Worm (Caenorhabditis elegans): ENCODE results near the gene prp-18.

Gene prp-18

DNA sequence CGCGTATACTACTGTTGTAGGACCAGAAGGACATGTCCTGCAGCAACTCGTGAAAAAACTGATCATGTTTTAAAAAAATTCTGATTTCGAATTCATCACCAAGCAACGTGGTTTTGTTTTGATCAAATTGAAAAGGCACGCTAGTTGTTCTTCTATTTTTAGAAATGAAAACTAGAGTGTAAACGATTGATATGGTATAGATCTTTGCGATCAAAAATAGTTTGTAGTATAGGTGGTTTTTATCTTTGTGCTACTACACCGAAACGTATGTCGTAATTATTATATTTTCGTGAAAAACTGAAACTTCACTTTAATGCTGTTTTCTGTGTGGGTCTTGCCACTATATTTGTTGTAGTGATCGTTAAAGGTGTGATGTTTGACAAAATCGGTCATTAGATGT, 17.3 kb downstream of the prp-18 start:
- TF ChIP-seq ama-1 (optimal IDR thresholded peaks at IDR 0.05): no peak
- no peak for TF ChIP-seq egl-27 (tag; optimal IDR thresholded peaks at IDR 0.05)

DNA sequence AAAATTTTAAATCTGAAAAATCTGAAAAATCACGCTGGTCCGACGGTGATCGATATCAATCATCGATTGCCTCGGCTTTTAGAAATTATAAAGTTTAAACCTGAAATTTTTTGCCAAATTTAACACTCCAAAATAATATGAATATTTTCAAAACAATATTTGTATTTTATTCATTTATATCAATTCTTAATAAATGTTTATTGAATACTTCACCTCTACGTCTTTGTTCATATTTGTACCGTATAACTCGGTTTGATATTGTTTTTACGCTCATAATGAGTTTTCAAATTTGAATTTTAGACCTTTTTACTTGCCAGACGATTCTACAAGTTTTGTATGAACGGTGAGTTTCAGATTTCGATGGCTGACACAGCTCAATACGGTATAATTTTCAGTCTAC, 19.4 kb downstream of the prp-18 start, which contains the start of the genes K07F5.15 and K07F5.22:
Gene K07F5.15, plus strand, starts transcription at position 301 of the 400 bp plus-strand sequence.
Gene K07F5.22, plus strand, starts transcription at position 301 of the 400 bp plus-strand sequence.
- TF ChIP-seq lsy-2 (tag; optimal IDR thresholded peaks at IDR 0.05) (no peak), nhr-12 (tag; optimal IDR thresholded peaks at IDR 0.05) (no peak), ztf-11 (tag; optimal IDR thresholded peaks at IDR 0.05) (no peak), mab-5 (tag; optimal IDR thresholded peaks at IDR 0.05) (no peak), nhr-129 (tag; optimal IDR thresholded peaks at IDR 0.05) (no peak), dmd-4 (tag; optimal IDR thresholded peaks at IDR 0.05) (no peak), F13H6.1 (tag; optimal IDR thresholded peaks at IDR 0.05) (no peak), nhr-10 (tag; optimal IDR thresholded peaks at IDR 0.05) (no peak), nhr-77 (tag; optimal IDR thresholded peaks at IDR 0.05) (no peak), nhr-21 (tag; optimal IDR thresholded peaks at IDR 0.05) (no peak), blmp-1 (tag; optimal IDR thresholded peaks at IDR 0.05; ENCODE audit: insufficient read depth) (no peak), nhr-11 (tag; optimal IDR thresholded peaks at IDR 0.05) (no peak)

- TF ChIP-seq skn-1 (tag; optimal IDR thresholded peaks at IDR 0.05) (no peak), ama-1 (optimal IDR thresholded peaks at IDR 0.05) (no peak), aly-2 (tag; optimal IDR thresholded peaks at IDR 0.05) (no peak), nhr-6 (tag; optimal IDR thresholded peaks at IDR 0.05) (no peak), lin-39 (tag; optimal IDR thresholded peaks at IDR 0.05) (no peak), fos-1 (tag; optimal IDR thresholded peaks at IDR 0.05) (no peak), sem-4 (tag; optimal IDR thresholded peaks at IDR 0.05) (no peak), nhr-129 (tag; optimal IDR thresholded peaks at IDR 0.05) (no peak), gmeb-1 (tag; optimal IDR thresholded peaks at IDR 0.05) (no peak), unc-39 (tag; optimal IDR thresholded peaks at IDR 0.05) (no peak), sma-9 (GFP tag; optimal IDR thresholded peaks at IDR 0.05) (no peak), sma-9 (tag; optimal IDR thresholded peaks at IDR 0.05) (no peak), elt-3 (tag; optimal IDR thresholded peaks at IDR 0.05) (no peak), mdl-1 (tag; optimal IDR thresholded peaks at IDR 0.05) (no peak), lsy-2 (tag; optimal IDR thresholded peaks at IDR 0.05) (no peak), egl-27 (tag; optimal IDR thresholded peaks at IDR 0.05) (no peak)
Measured at ce11 chrIV:9863817-9864216, 20.4 kb downstream of the prp-18 start, which contains the start of gene K07F5.16. Gene K07F5.16 (plus strand): TSS chrIV:9864117.

- no peak for TF ChIP-seq blmp-1 (tag; optimal IDR thresholded peaks at IDR 0.05; ENCODE audit: insufficient read depth)
- TF ChIP-seq nhr-11 (tag; optimal IDR thresholded peaks at IDR 0.05): no peak
- no peak for TF ChIP-seq alr-1 (tag; optimal IDR thresholded peaks at IDR 0.05)
- TF ChIP-seq sem-4 (tag; optimal IDR thresholded peaks at IDR 0.05): no peak
- no peak for TF ChIP-seq ceh-16 (tag; optimal IDR thresholded peaks at IDR 0.05)
- no peak for TF ChIP-seq unc-62 (GFP tag; optimal IDR thresholded peaks at IDR 0.05)
- no peak for TF ChIP-seq ama-1 (optimal IDR thresholded peaks at IDR 0.05)
- no peak for TF ChIP-seq ZK546.5 (tag; optimal IDR thresholded peaks at IDR 0.05)
- TF ChIP-seq unc-55 (GFP tag; optimal IDR thresholded peaks at IDR 0.05): no peak
- no peak for TF ChIP-seq peb-1 (tag; optimal IDR thresholded peaks at IDR 0.05)
- TF ChIP-seq nhr-129 (tag; optimal IDR thresholded peaks at IDR 0.05): no peak
- no peak for TF ChIP-seq fos-1 (tag; optimal IDR thresholded peaks at IDR 0.05)
- no peak for TF ChIP-seq nhr-23 (tag; optimal IDR thresholded peaks at IDR 0.05)
- no peak for TF ChIP-seq mbf-1 (tag; optimal IDR thresholded peaks at IDR 0.05)
- no peak for TF ChIP-seq Y55F3AM.14 (GFP tag; optimal IDR thresholded peaks at IDR 0.05)
- no peak for TF ChIP-seq ztf-1 (GFP tag; conservative IDR thresholded peaks at IDR 0.05)
- no peak for TF ChIP-seq mdl-1 (tag; optimal IDR thresholded peaks at IDR 0.05)
- TF ChIP-seq elt-1 (tag; optimal IDR thresholded peaks at IDR 0.05): no peak
- no peak for TF ChIP-seq elt-3 (tag; optimal IDR thresholded peaks at IDR 0.05)
Measured at ce11 chrIV:9861921-9862320, 22.3 kb downstream of the prp-18 start, which contains the start of gene K07F5.14. Gene K07F5.14 (plus strand): TSS chrIV:9862221.

DNA sequence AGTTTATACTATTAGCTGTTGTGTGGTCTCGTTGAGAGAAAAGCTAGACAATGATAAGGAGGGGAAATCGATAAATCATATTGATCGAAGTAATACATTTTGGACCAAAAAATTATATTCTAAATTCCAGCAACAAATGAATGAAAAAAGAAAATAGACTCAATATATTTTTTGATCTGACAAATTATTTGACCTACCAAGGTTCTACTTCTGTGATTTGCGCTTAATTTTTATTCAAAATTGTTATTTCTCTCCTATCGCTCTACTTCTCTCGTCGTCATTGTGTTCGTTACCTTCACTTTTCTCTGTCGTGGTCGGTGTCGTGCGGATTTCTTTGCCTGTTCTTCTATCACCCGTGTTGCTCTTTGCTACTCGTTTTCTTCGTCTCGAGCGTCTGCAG, 25.2 kb downstream of the prp-18 start:
- TF ChIP-seq lsy-2 (tag; optimal IDR thresholded peaks at IDR 0.05): no peak
